Worm (Caenorhabditis elegans): Measurements from ENCODE around the gene mrps-12.

DNA sequence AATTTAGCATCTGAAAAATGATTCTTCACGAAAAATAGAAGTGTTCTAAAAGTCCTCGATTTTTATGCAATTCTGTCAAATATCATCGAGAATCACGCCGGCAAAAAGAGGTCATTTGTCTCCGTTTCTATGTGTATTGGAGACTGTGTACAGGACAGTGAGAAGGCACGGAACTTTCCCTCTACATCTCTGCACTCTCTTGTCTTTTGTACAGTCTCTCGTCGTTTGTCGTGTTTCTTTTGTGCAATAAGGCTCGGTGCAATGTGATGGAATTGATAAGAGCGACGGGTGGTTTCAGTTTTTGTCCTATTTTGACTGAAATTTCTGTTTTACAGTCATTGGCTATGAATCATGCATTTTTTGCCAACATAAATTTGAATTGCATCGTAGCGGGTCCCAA is 6.0 kb upstream of the mrps-12 start:
- TF ChIP-seq blmp-1 (tag; optimal IDR thresholded peaks at IDR 0.05) = no peak
- TF ChIP-seq ceh-83 (GFP tag; optimal IDR thresholded peaks at IDR 0.05) = no peak
- TF ChIP-seq lsy-2 (tag; optimal IDR thresholded peaks at IDR 0.05) = no peak
- no peak for TF ChIP-seq snpc-4 (tag; optimal IDR thresholded peaks at IDR 0.05)
- TF ChIP-seq nhr-2 (tag; optimal IDR thresholded peaks at IDR 0.05) = no peak
- no peak for TF ChIP-seq sptf-1 (tag; optimal IDR thresholded peaks at IDR 0.05)
- peak; percentile 45 for TF ChIP-seq pha-4 (tag; optimal IDR thresholded peaks at IDR 0.05)
- no peak for TF ChIP-seq nhr-237 (tag; optimal IDR thresholded peaks at IDR 0.05)
- TF ChIP-seq mab-5 (tag; optimal IDR thresholded peaks at IDR 0.05) = no peak
- no peak for TF ChIP-seq unc-62 (GFP tag; optimal IDR thresholded peaks at IDR 0.05)
- no peak for TF ChIP-seq nhr-76 (tag; optimal IDR thresholded peaks at IDR 0.05)
- no peak for TF ChIP-seq bed-3 (GFP tag; optimal IDR thresholded peaks at IDR 0.05)
